Fruit fly (Drosophila melanogaster) whole organism, embryonic: ENCODE data around the gene CG8349.

Experiments
- Adf1 ChIP-seq: fragments of 200-800 bp; sonication (Bioruptor generic); IDR thresholded peaks from 2 replicates; pipeline ENCODE4 v1.3.6; 2022; ENCODE audit warnings: missing biosample characterization, missing genetic modification characterization
- CG1024 ChIP-seq: fragments of 200-800 bp; sonication (Bioruptor generic); IDR thresholded peaks from 2 replicates; pipeline ENCODE4 v1.3.6; 2022; ENCODE audit warnings: missing biosample characterization, missing genetic modification characterization
- CG12391 ChIP-seq: fragments of 200-800 bp; sonication (Bioruptor generic); optimal IDR thresholded peaks from 3 replicates; lab custom pipeline; 2018; ENCODE audit warnings: missing biosample characterization, mild to moderate bottlenecking, missing genetic modification characterization, moderate library complexity
- CG13296 ChIP-seq: fragments of 200-800 bp; sonication (Bioruptor generic); optimal IDR thresholded peaks from 3 replicates; lab custom pipeline; 2018; ENCODE audit warnings: missing biosample characterization, mild to moderate bottlenecking, missing genetic modification characterization
- CG13775 ChIP-seq: fragments of 200-800 bp; sonication (Bioruptor generic); optimal IDR thresholded peaks from 3 replicates; lab custom pipeline; 2017; ENCODE audit warnings: missing biosample characterization, mild to moderate bottlenecking, missing genetic modification characterization
- CG14014 ChIP-seq: fragments of 200-800 bp; sonication (Bioruptor generic); IDR thresholded peaks from 2 replicates; pipeline ENCODE4 v1.3.6; 2022; ENCODE audit warnings: missing biosample characterization, missing genetic modification characterization
- CG14050 ChIP-seq: fragments of 200-800 bp; sonication (Bioruptor generic); IDR thresholded peaks from 3 replicates; pipeline ENCODE4 v1.3.6; 2022; ENCODE audit warnings: missing biosample characterization, missing genetic modification characterization
- CG14965 ChIP-seq: fragments of 200-800 bp; sonication (Bioruptor generic); optimal IDR thresholded peaks from 2 replicates; lab custom pipeline; 2016; ENCODE audit warnings: missing biosample characterization, missing genetic modification characterization, borderline replicate concordance
- CG15601 ChIP-seq: fragments of 200-800 bp; sonication (Bioruptor generic); optimal IDR thresholded peaks from 3 replicates; lab custom pipeline; 2019; ENCODE audit warnings: missing biosample characterization, mild to moderate bottlenecking, missing genetic modification characterization, moderate library complexity
- CG17385 ChIP-seq: fragments of 200-800 bp; sonication (Bioruptor generic); optimal IDR thresholded peaks from 3 replicates; lab custom pipeline; 2018; ENCODE audit warnings: missing biosample characterization, mild to moderate bottlenecking, missing genetic modification characterization
- CG17829 ChIP-seq: fragments of 200-800 bp; optimal IDR thresholded peaks from 2 replicates; lab custom pipeline; 2019; ENCODE audit warnings: missing biosample characterization, mild to moderate bottlenecking, missing genetic modification characterization, moderate library complexity
- CG2129 ChIP-seq: fragments of 200-800 bp; sonication (Bioruptor generic); IDR thresholded peaks from 2 replicates; pipeline ENCODE4 v1.3.6; 2022; ENCODE audit warnings: missing biosample characterization, missing genetic modification characterization; ENCODE audit not compliant: partially characterized antibody
- CG3407 ChIP-seq: fragments of 200-800 bp; sonication (Bioruptor generic); optimal IDR thresholded peaks from 2 replicates; lab custom pipeline; 2018; ENCODE audit warnings: missing biosample characterization, mild to moderate bottlenecking, missing genetic modification characterization
- CG3995 ChIP-seq: fragments of 200-800 bp; sonication (Bioruptor generic); optimal IDR thresholded peaks from 3 replicates; lab custom pipeline; 2016; ENCODE audit warnings: missing biosample characterization, missing genetic modification characterization
- CG6765 ChIP-seq: fragments of 200-800 bp; sonication (Bioruptor generic); optimal IDR thresholded peaks from 3 replicates; lab custom pipeline; 2017; ENCODE audit warnings: missing biosample characterization, mild to moderate bottlenecking, missing genetic modification characterization
- CG7357 ChIP-seq: fragments of 200-800 bp; sonication (Bioruptor generic); IDR thresholded peaks from 3 replicates; pipeline ENCODE4 v1.3.6; 2022; ENCODE audit warnings: missing biosample characterization, missing genetic modification characterization
- CG7786 ChIP-seq: fragments of 200-800 bp; sonication (Bioruptor generic); optimal IDR thresholded peaks from 2 replicates; lab custom pipeline; 2016; ENCODE audit warnings: missing biosample characterization, missing genetic modification characterization
- CG7928 ChIP-seq: fragments of 200-800 bp; sonication (Bioruptor generic); optimal IDR thresholded peaks from 2 replicates; lab custom pipeline; 2017; ENCODE audit warnings: missing biosample characterization, mild to moderate bottlenecking, missing genetic modification characterization
- CG7963 ChIP-seq: fragments of 200-800 bp; sonication (Bioruptor generic); IDR thresholded peaks from 3 replicates; pipeline ENCODE4 v1.3.6; 2022; ENCODE audit warnings: missing biosample characterization, missing genetic modification characterization; ENCODE audit not compliant: partially characterized antibody
- CG9876 ChIP-seq: fragments of 200-800 bp; sonication (Bioruptor generic); optimal IDR thresholded peaks from 2 replicates; lab custom pipeline; 2016; ENCODE audit warnings: missing biosample characterization, missing genetic modification characterization
- D19A ChIP-seq: fragments of 200-800 bp; optimal IDR thresholded peaks from 3 replicates; lab custom pipeline; 2019; ENCODE audit warnings: missing biosample characterization, mild to moderate bottlenecking, missing genetic modification characterization, moderate library complexity
- Dad ChIP-seq: fragments of 200-800 bp; sonication (Bioruptor generic); optimal IDR thresholded peaks from 3 replicates; lab custom pipeline; 2016; ENCODE audit warnings: missing biosample characterization, missing genetic modification characterization
- Doc3 ChIP-seq: fragments of 200-800 bp; sonication (Bioruptor generic); IDR thresholded peaks from 3 replicates; pipeline ENCODE4 v1.3.6; 2022; ENCODE audit warnings: missing biosample characterization, missing genetic modification characterization; ENCODE audit not compliant: partially characterized antibody
- GATAe ChIP-seq: fragments of 200-800 bp; sonication (Bioruptor generic); conservative IDR thresholded peaks from 2 replicates; pipeline ENCODE4 v1.3.6; 2022; ENCODE audit warnings: missing biosample characterization, missing genetic modification characterization
- H15 ChIP-seq: fragments of 200-800 bp; sonication (Bioruptor generic); IDR thresholded peaks from 3 replicates; pipeline ENCODE4 v1.3.6; 2022; ENCODE audit warnings: missing biosample characterization, missing genetic modification characterization
- H2.0 ChIP-seq: fragments of 200-800 bp; sonication (Bioruptor generic); IDR thresholded peaks from 2 replicates; pipeline ENCODE4 v1.3.6; 2022; ENCODE audit warnings: missing biosample characterization, missing genetic modification characterization
- HLHmδ ChIP-seq: fragments of 200-800 bp; sonication (Bioruptor generic); optimal IDR thresholded peaks from 2 replicates; lab custom pipeline; 2018; ENCODE audit warnings: missing biosample characterization, mild to moderate bottlenecking, missing genetic modification characterization, moderate library complexity
- Jarid2 ChIP-seq: fragments of 200-800 bp; sonication (Bioruptor generic); optimal IDR thresholded peaks from 3 replicates; lab custom pipeline; 2017; ENCODE audit warnings: mild to moderate bottlenecking, missing biosample characterization, missing genetic modification reagents, missing genetic modification characterization
- NfI ChIP-seq: fragments of 200-800 bp; sonication (Bioruptor generic); optimal IDR thresholded peaks from 3 replicates; lab custom pipeline; 2018; ENCODE audit warnings: missing biosample characterization, mild to moderate bottlenecking, missing genetic modification characterization, moderate library complexity
- Optix ChIP-seq: fragments of 200-800 bp; sonication (Bioruptor generic); IDR thresholded peaks from 3 replicates; pipeline ENCODE4 v1.3.6; 2022; ENCODE audit warnings: missing biosample characterization, missing genetic modification characterization
- Side ChIP-seq: fragments of 200-800 bp; sonication (Bioruptor generic); optimal IDR thresholded peaks from 2 replicates; lab custom pipeline; 2016; ENCODE audit warnings: missing biosample characterization, missing genetic modification characterization
- Six4 ChIP-seq: fragments of 200-800 bp; sonication (Bioruptor generic); optimal IDR thresholded peaks from 2 replicates; lab custom pipeline; 2016; ENCODE audit warnings: missing biosample characterization, missing genetic modification characterization
- Ssrp ChIP-seq: fragments of 200-800 bp; sonication (Bioruptor generic); optimal IDR thresholded peaks from 2 replicates; lab custom pipeline; 2018; ENCODE audit warnings: missing biosample characterization, mild to moderate bottlenecking, missing genetic modification characterization, moderate library complexity
- Usf ChIP-seq: fragments of 200-800 bp; sonication (Bioruptor generic); optimal IDR thresholded peaks from 2 replicates; lab custom pipeline; 2017; ENCODE audit warnings: missing genotype, missing biosample characterization, missing genetic modification characterization
- Xrp1 ChIP-seq: fragments of 200-800 bp; sonication (Bioruptor generic); IDR thresholded peaks from 2 replicates; pipeline ENCODE4 v1.3.6; 2022; ENCODE audit warnings: missing biosample characterization, missing genetic modification characterization
- cas ChIP-seq: fragments of 200-800 bp; sonication (Bioruptor generic); IDR thresholded peaks from 2 replicates; pipeline ENCODE4 v1.3.6; 2022; ENCODE audit warnings: missing biosample characterization, missing genetic modification characterization
- caup ChIP-seq: fragments of 200-800 bp; sonication (Bioruptor generic); optimal IDR thresholded peaks from 3 replicates; lab custom pipeline; 2017; ENCODE audit warnings: missing biosample characterization, mild to moderate bottlenecking, missing genetic modification characterization, moderate library complexity; ENCODE audit not compliant: severe bottlenecking
- cg ChIP-seq: fragments of 200-800 bp; sonication (Bioruptor generic); optimal IDR thresholded peaks from 3 replicates; lab custom pipeline; 2019; ENCODE audit warnings: missing biosample characterization, mild to moderate bottlenecking, missing genetic modification characterization, moderate library complexity
- crc ChIP-seq: fragments of 200-800 bp; sonication (Bioruptor generic); optimal IDR thresholded peaks from 2 replicates; lab custom pipeline; 2016; ENCODE audit warnings: missing biosample characterization, missing genetic modification characterization
- h ChIP-seq: fragments of >200 bp; optimal IDR thresholded peaks from 2 replicates; lab custom pipeline; 2017
- jigr1 ChIP-seq: fragments of 200-800 bp; sonication (Bioruptor generic); IDR thresholded peaks from 3 replicates; pipeline ENCODE4 v1.3.6; 2022; ENCODE audit warnings: missing biosample characterization, missing genetic modification characterization
- ken ChIP-seq: fragments of 200-800 bp; sonication (Bioruptor generic); IDR thresholded peaks from 3 replicates; pipeline ENCODE4 v1.3.6; 2022; ENCODE audit warnings: missing biosample characterization, missing genetic modification characterization
- oc ChIP-seq: fragments of 200-800 bp; sonication (Bioruptor generic); optimal IDR thresholded peaks from 2 replicates; lab custom pipeline; 2018; ENCODE audit warnings: missing biosample characterization, mild to moderate bottlenecking, missing genetic modification characterization, moderate library complexity
- onecut ChIP-seq: fragments of 200-800 bp; sonication (Bioruptor generic); IDR thresholded peaks from 2 replicates; pipeline ENCODE4 v1.3.6; 2022; ENCODE audit warnings: missing biosample characterization, missing genetic modification characterization
- prd ChIP-seq, 3 experiments: fragments of >200 bp in 2 of 3; fragments of 200-800 bp in 1 of 3; sonication (Bioruptor generic) in 1 of 3; optimal IDR thresholded peaks in 2 of 3; IDR thresholded peaks in 1 of 3; 2 replicates in 2 of 3; 3 replicates in 1 of 3; pipeline versions ENCODE4 v1.3.6 to Lab custom; 2017 to 2022; ENCODE audit warnings: missing biosample characterization in 1 of 3, missing genetic modification characterization in 1 of 3
- pzg ChIP-seq: fragments of 200-800 bp; sonication (Bioruptor generic); optimal IDR thresholded peaks from 3 replicates; lab custom pipeline; 2018; ENCODE audit warnings: missing biosample characterization, mild to moderate bottlenecking, missing genetic modification characterization, moderate library complexity
- rib ChIP-seq: fragments of 200-800 bp; sonication (Bioruptor generic); IDR thresholded peaks from 2 replicates; pipeline ENCODE4 v1.3.6; 2022; ENCODE audit warnings: missing biosample characterization, missing genetic modification characterization
- sens ChIP-seq: fragments of 200-800 bp; sonication (Bioruptor generic); peaks from one replicate; lab custom pipeline; 2016; ENCODE audit warnings: missing biosample characterization, missing genetic modification characterization
- unc-4 ChIP-seq: fragments of 200-800 bp; sonication (Bioruptor generic); IDR thresholded peaks from 2 replicates; pipeline ENCODE4 v1.3.6; 2022; ENCODE audit warnings: missing biosample characterization, missing genetic modification characterization; ENCODE audit not compliant: partially characterized antibody
- vvl ChIP-seq: fragments of 200-800 bp; sonication (Bioruptor generic); IDR thresholded peaks from 2 replicates; pipeline ENCODE4 v1.3.6; 2022; ENCODE audit warnings: missing biosample characterization, missing genetic modification characterization
- wor ChIP-seq: fragments of 200-800 bp; sonication (Bioruptor generic); IDR thresholded peaks from 2 replicates; pipeline ENCODE4 v1.3.6; 2022; ENCODE audit warnings: missing biosample characterization, missing genetic modification characterization

CG8349 gene

DNA sequence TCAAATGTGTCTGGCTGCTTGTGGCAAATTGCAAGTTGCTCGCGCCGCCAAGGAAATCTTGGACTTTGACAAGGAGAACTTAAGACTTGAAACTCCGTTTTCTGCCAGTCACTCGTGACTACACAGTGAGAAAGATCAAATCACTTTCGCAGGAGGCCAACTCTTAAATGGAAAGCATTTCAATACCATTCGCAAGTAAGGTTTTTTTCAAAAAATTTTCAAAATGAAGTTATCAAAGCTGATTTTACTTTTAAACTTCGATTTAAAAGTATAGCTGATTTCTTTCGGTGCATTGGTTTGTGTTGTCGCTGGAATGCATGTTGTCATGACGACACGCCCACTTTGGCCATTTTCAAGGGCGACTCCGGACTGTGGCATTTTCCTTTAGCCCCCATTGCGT, 16.7 kb downstream of the CG8349 start (continued):
- no peak for TF ChIP-seq CG2129 (GFP tag; lab: Robert Waterston, UW)
- TF ChIP-seq CG1024 (GFP tag; lab: Robert Waterston, UW), result peak; percentile 19; the same call in 1 of the 2 replicates
- TF ChIP-seq h (lab: Kevin White, UChicago), result no peak
- TF ChIP-seq ken, result 0 out of 3 replicates have a peak, but pooled peaks have one; percentile 36
- TF ChIP-seq Doc3, result no peak
- no peak for TF ChIP-seq HLHmδ (GFP tag; lab: Kevin White, UChicago)
- TF ChIP-seq jigr1 (GFP tag; lab: Robert Waterston, UW), result no peak
- no peak for TF ChIP-seq CG13775 (GFP tag; lab: Kevin White, UChicago)
- no peak for TF ChIP-seq Optix
- no peak for TF ChIP-seq onecut (GFP tag; lab: Robert Waterston, UW)
- TF ChIP-seq Xrp1 (GFP tag; lab: Robert Waterston, UW), result 0 out of 2 replicates have a peak, but pooled peaks have one; percentile 33
- no peak for TF ChIP-seq oc (tag; lab: Kevin White, UChicago)
- TF ChIP-seq Jarid2 (GFP tag; lab: Kevin White, UChicago), result no peak
- no peak for TF ChIP-seq pzg
- no peak for TF ChIP-seq Dad (GFP tag; lab: Kevin White, UChicago)
- no peak for TF ChIP-seq cg
- TF ChIP-seq GATAe (GFP tag; lab: Robert Waterston, UW), result no peak
- TF ChIP-seq CG7963 (GFP tag; lab: Robert Waterston, UW), result no peak
- no peak for TF ChIP-seq prd (optimal IDR thresholded peaks at IDR 0.05; lab: Kevin White, UChicago)
- peak; percentile 52; the same call in 1 of the 3 replicates for TF ChIP-seq prd (GFP tag; IDR thresholded peaks at IDR 0.05; lab: Robert Waterston, UW)
- TF ChIP-seq crc, result no peak
- no peak for TF ChIP-seq CG9876 (GFP tag; lab: Kevin White, UChicago)
- TF ChIP-seq CG14014 (GFP tag; lab: Robert Waterston, UW), result no peak
- TF ChIP-seq CG15601 (tag; lab: Kevin White, UChicago), result no peak
- no peak for TF ChIP-seq Six4 (GFP tag; lab: Kevin White, UChicago)
- peak; percentile 58 for TF ChIP-seq sens
- TF ChIP-seq wor, result no peak
- no peak for TF ChIP-seq CG7357 (GFP tag; lab: Robert Waterston, UW)
- TF ChIP-seq CG6765 (GFP tag; lab: Kevin White, UChicago), result no peak
- no peak for TF ChIP-seq CG13296
- no peak for TF ChIP-seq cas (GFP tag; lab: Robert Waterston, UW)
- no peak for TF ChIP-seq unc-4 (GFP tag; lab: Robert Waterston, UW)
- TF ChIP-seq CG14965 (GFP tag; lab: Kevin White, UChicago), result no peak
- no peak for TF ChIP-seq caup (GFP tag; lab: Kevin White, UChicago)
- TF ChIP-seq Side (GFP tag; lab: Kevin White, UChicago), result no peak
- TF ChIP-seq CG17385 (GFP tag; lab: Kevin White, UChicago), result no peak
- TF ChIP-seq rib (GFP tag; lab: Robert Waterston, UW), result no peak
- TF ChIP-seq D19A (tag; lab: Kevin White, UChicago), result no peak
- TF ChIP-seq CG14050, result no peak
- TF ChIP-seq CG7786 (GFP tag; lab: Kevin White, UChicago), result no peak
- no peak for TF ChIP-seq CG7928 (GFP tag; lab: Kevin White, UChicago)
- no peak for TF ChIP-seq CG17829 (tag; lab: Kevin White, UChicago)
- no peak for TF ChIP-seq vvl
- no peak for TF ChIP-seq CG3995 (GFP tag; lab: Kevin White, UChicago)
- TF ChIP-seq CG3407, result no peak
- TF ChIP-seq Ssrp, result no peak
- TF ChIP-seq Usf (GFP tag; lab: Kevin White, UChicago), result no peak
- TF ChIP-seq H2.0, result no peak
- TF ChIP-seq CG12391 (tag; lab: Kevin White, UChicago), result peak; percentile 8
- TF ChIP-seq H15 (GFP tag; lab: Robert Waterston, UW), result no peak
- TF ChIP-seq NfI (GFP tag; lab: Kevin White, UChicago), result no peak
- no peak for TF ChIP-seq Adf1 (GFP tag; lab: Robert Waterston, UW)
